Worm (Caenorhabditis elegans) whole organism, L4/young adult: ENCODE measurements around the gene R02E4.2.

Experiments used
- W03F9.2 ChIP-seq: fragments of 150-350 bp; optimal IDR thresholded peaks from 2 replicates; lab custom pipeline; 2014; ENCODE audit warnings: missing biosample characterization, missing genetic modification characterization
- dao-5 ChIP-seq: sonication (generic microtip); optimal IDR thresholded peaks from 2 replicates; lab custom pipeline; 2016; ENCODE audit warnings: missing genotype, missing genetic modification characterization, moderate library complexity, missing compliant biosample characterization
- him-1 ChIP-seq: sonication (generic microtip); optimal IDR thresholded peaks from 2 replicates; lab custom pipeline; 2016; ENCODE audit warnings: missing genotype, missing genetic modification reagents, missing genetic modification characterization, missing compliant biosample characterization

DNA sequence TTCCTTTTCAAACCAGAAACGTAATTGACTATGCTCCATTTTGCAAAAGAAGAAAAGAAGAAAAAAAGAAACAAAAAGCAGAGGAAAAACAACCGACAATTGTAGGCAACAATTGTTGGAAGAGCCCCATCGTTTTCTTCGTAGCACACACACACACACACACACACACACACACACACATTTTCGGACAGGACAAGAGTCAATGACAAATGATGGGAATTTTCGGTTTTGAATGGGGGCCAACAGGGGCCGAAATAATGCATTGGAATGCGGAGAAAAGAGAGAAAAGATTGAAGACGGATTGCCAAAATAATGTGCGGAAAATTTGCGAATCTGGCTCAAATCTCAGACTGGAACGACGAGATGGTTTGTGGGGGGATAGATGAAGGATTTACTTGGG lies 47.5 kb downstream of the R02E4.2 start:
- TF ChIP-seq dao-5 (tag; lab: Kevin White, UChicago) (no peak), W03F9.2 (tag; lab: Kevin White, UChicago) (no peak), him-1 (tag; lab: Kevin White, UChicago) (no peak)
